Fruit fly (Drosophila melanogaster) whole organism, adult: ENCODE data around the gene CG7509.

Experiments used
- CG12768 ChIP-seq: fragments of 200-800 bp; sonication (Bioruptor generic); optimal IDR thresholded peaks from 2 replicates; lab custom pipeline; 2017; ENCODE audit warnings: missing biosample characterization, missing genetic modification characterization, mild to moderate bottlenecking, moderate library complexity, missing genetic modification reagents
- CG14711 ChIP-seq: fragments of 200-800 bp; sonication (Bioruptor generic); optimal IDR thresholded peaks from 2 replicates; lab custom pipeline; 2018; ENCODE audit warnings: missing biosample characterization, mild to moderate bottlenecking, missing genetic modification characterization, moderate library complexity
- CG33017 ChIP-seq: fragments of 200-800 bp; sonication (Bioruptor generic); optimal IDR thresholded peaks from 2 replicates; lab custom pipeline; 2018; ENCODE audit warnings: missing biosample characterization, mild to moderate bottlenecking, missing genetic modification characterization, moderate library complexity
- CG7101 ChIP-seq: fragments of 200-800 bp; sonication (Bioruptor generic); optimal IDR thresholded peaks from 2 replicates; lab custom pipeline; 2018; ENCODE audit warnings: missing biosample characterization, mild to moderate bottlenecking, missing genetic modification characterization, moderate library complexity
- Crg-1 ChIP-seq: fragments of 200-800 bp; sonication (Bioruptor generic); optimal IDR thresholded peaks from 2 replicates; lab custom pipeline; 2016; ENCODE audit warnings: missing biosample characterization, missing genetic modification characterization
- cnc ChIP-seq, 2 experiments: fragments of >200 bp; optimal IDR thresholded peaks; 2 replicates each; lab custom pipeline; 2017
- kay ChIP-seq: fragments of 200-800 bp; sonication (Bioruptor generic); peaks from one replicate; lab custom pipeline; 2016; ENCODE audit warnings: missing biosample characterization, missing genetic modification characterization, borderline replicate concordance
- ovo ChIP-seq: fragments of 200-800 bp; sonication (Bioruptor generic); optimal IDR thresholded peaks from 2 replicates; lab custom pipeline; 2016; ENCODE audit warnings: missing biosample characterization, missing genetic modification characterization

DNA sequence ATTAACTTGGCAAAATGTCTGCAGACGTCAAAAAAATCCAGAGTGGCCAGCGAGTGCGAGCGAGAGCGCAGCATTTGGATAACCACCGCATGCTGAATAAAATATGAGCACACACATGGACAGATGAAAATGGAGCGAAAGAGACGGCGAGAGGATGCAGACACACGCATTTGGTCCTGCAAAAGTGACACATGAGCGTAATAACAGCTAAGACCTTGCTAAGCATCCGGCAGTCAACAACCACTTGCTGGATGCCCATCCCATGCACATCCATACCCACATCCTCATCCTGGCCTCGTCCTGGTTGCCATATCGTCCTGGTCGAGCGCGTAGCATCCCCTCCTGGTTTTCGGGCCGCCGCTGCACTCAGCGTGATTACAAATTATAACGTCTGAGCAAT, 37.6 kb upstream of the CG7509 start:
- TF ChIP-seq kay (GFP tag; lab: Kevin White, UChicago) (no peak), Crg-1 (GFP tag; lab: Kevin White, UChicago) (no peak), ovo (GFP tag; lab: Kevin White, UChicago) (no peak), CG12768 (GFP tag; lab: Kevin White, UChicago) (no peak), cnc (optimal IDR thresholded peaks at IDR 0.05; lab: Kevin White, UChicago) (no peak), CG14711 (tag; lab: Kevin White, UChicago) (no peak), CG33017 (tag; lab: Kevin White, UChicago) (no peak), CG7101 (tag; lab: Kevin White, UChicago) (no peak)
